Worm (Caenorhabditis elegans) whole organism, late embryonic: Measurements from ENCODE around the gene slc-28.2.

Experiments
- C08G9.2 ChIP-seq: sonication (generic microtip); optimal IDR thresholded peaks from 2 replicates; lab custom pipeline; 2016; ENCODE audit warnings: mild to moderate bottlenecking, missing genetic modification characterization, moderate library complexity, missing compliant biosample characterization
- C38D4.7 ChIP-seq: fragments of 200-800 bp; sonication (Bioruptor generic); optimal IDR thresholded peaks from 2 replicates; lab custom pipeline; 2018; ENCODE audit warnings: mild to moderate bottlenecking, missing genetic modification characterization, moderate library complexity, missing compliant biosample characterization
- K02D7.2 ChIP-seq: sonication (generic microtip); optimal IDR thresholded peaks from 2 replicates; lab custom pipeline; 2017; ENCODE audit warnings: mild to moderate bottlenecking, missing genetic modification characterization, missing compliant biosample characterization
- T23F11.4 ChIP-seq: fragments of 200-800 bp; sonication (Bioruptor generic); optimal IDR thresholded peaks from 2 replicates; lab custom pipeline; 2018; ENCODE audit warnings: mild to moderate bottlenecking, missing genetic modification characterization, missing compliant biosample characterization
- Y22D7AL.16 ChIP-seq: sonication (generic microtip); optimal IDR thresholded peaks from 2 replicates; lab custom pipeline; 2016; ENCODE audit warnings: missing genetic modification characterization, missing compliant biosample characterization
- ama-1 ChIP-seq: fragments of 150-350 bp; optimal IDR thresholded peaks from 2 replicates; lab custom pipeline; 2014
- ceh-14 ChIP-seq: sonication (generic microtip); optimal IDR thresholded peaks from 2 replicates; lab custom pipeline; 2016; ENCODE audit warnings: missing genotype, missing genetic modification characterization, missing compliant biosample characterization
- ceh-19 ChIP-seq: fragments of 200-800 bp; sonication (Bioruptor generic); optimal IDR thresholded peaks from 2 replicates; lab custom pipeline; 2018; ENCODE audit warnings: mild to moderate bottlenecking, missing genetic modification characterization, missing compliant biosample characterization
- ceh-30 ChIP-seq: fragments of 150-350 bp; optimal IDR thresholded peaks from 2 replicates; lab custom pipeline; 2014; ENCODE audit warnings: missing biosample characterization, missing genetic modification characterization
- ceh-45 ChIP-seq: fragments of 200-800 bp; sonication (Bioruptor generic); IDR thresholded peaks from 2 replicates; pipeline ENCODE4 v1.3.6; 2022; ENCODE audit warnings: missing genetic modification reagents, missing genetic modification characterization, missing compliant biosample characterization
- ceh-48 ChIP-seq: sonication (generic microtip); optimal IDR thresholded peaks from 2 replicates; lab custom pipeline; 2016; ENCODE audit warnings: missing genetic modification characterization, inconsistent platforms, missing compliant biosample characterization
- che-1 ChIP-seq: sonication (generic microtip); optimal IDR thresholded peaks from 2 replicates; lab custom pipeline; 2016; ENCODE audit warnings: mild to moderate bottlenecking, missing genetic modification characterization, missing compliant biosample characterization
- dve-1 ChIP-seq: sonication (generic microtip); optimal IDR thresholded peaks from 2 replicates; lab custom pipeline; 2017; ENCODE audit warnings: antibody characterized with exemption, mild to moderate bottlenecking, missing genetic modification characterization, missing compliant biosample characterization
- elt-2 ChIP-seq: sonication (generic microtip); optimal IDR thresholded peaks from 2 replicates; lab custom pipeline; 2016; ENCODE audit warnings: missing genetic modification reagents, missing genetic modification characterization, missing compliant biosample characterization
- elt-4 ChIP-seq: sonication (generic microtip); optimal IDR thresholded peaks from 2 replicates; lab custom pipeline; 2016; ENCODE audit warnings: missing genetic modification characterization, missing compliant biosample characterization
- fax-1 ChIP-seq: sonication (generic microtip); optimal IDR thresholded peaks from 2 replicates; lab custom pipeline; 2016; ENCODE audit warnings: missing genotype, missing genetic modification characterization, missing compliant biosample characterization
- fkh-6 ChIP-seq: sonication (generic microtip); optimal IDR thresholded peaks from 2 replicates; lab custom pipeline; 2016; ENCODE audit warnings: missing genetic modification characterization, missing compliant biosample characterization
- gmeb-2 ChIP-seq: sonication (generic microtip); optimal IDR thresholded peaks from 2 replicates; lab custom pipeline; 2016; ENCODE audit warnings: missing genetic modification characterization, inconsistent platforms, missing compliant biosample characterization
- hlh-8 ChIP-seq: sonication (generic microtip); optimal IDR thresholded peaks from 2 replicates; lab custom pipeline; 2016; ENCODE audit warnings: missing genotype, missing genetic modification characterization, missing compliant biosample characterization
- lim-6 ChIP-seq: sonication (generic microtip); optimal IDR thresholded peaks from 2 replicates; lab custom pipeline; 2016; ENCODE audit warnings: missing genetic modification characterization, missing compliant biosample characterization
- madf-2 ChIP-seq: sonication (generic microtip); optimal IDR thresholded peaks from 2 replicates; lab custom pipeline; 2017; ENCODE audit warnings: missing genetic modification characterization, missing compliant biosample characterization
- mec-3 ChIP-seq: sonication (generic microtip); optimal IDR thresholded peaks from 2 replicates; lab custom pipeline; 2016; ENCODE audit warnings: borderline replicate concordance, missing genetic modification characterization, missing compliant biosample characterization
- nhr-11 ChIP-seq: fragments of 150-350 bp; optimal IDR thresholded peaks from 2 replicates; lab custom pipeline; 2014; ENCODE audit warnings: missing biosample characterization, missing genetic modification characterization
- nhr-232 ChIP-seq: sonication (generic microtip); optimal IDR thresholded peaks from 2 replicates; lab custom pipeline; 2016; ENCODE audit warnings: missing genetic modification characterization, missing compliant biosample characterization
- npax-4 ChIP-seq: sonication (generic microtip); optimal IDR thresholded peaks from 2 replicates; lab custom pipeline; 2016; ENCODE audit warnings: missing genetic modification characterization, missing compliant biosample characterization
- odd-2 ChIP-seq: sonication (generic microtip); optimal IDR thresholded peaks from 2 replicates; lab custom pipeline; 2017; ENCODE audit warnings: antibody characterized with exemption, mild to moderate bottlenecking, missing genetic modification characterization, missing compliant biosample characterization
- pag-3 ChIP-seq: sonication (generic microtip); optimal IDR thresholded peaks from 2 replicates; lab custom pipeline; 2016; ENCODE audit warnings: missing compliant biosample characterization, missing genetic modification characterization, borderline replicate concordance
- pax-1 ChIP-seq: fragments of 150-350 bp; optimal IDR thresholded peaks from 2 replicates; lab custom pipeline; 2014; ENCODE audit warnings: missing biosample characterization, missing genetic modification characterization
- pha-2 ChIP-seq: sonication (generic microtip); optimal IDR thresholded peaks from 2 replicates; lab custom pipeline; 2017; ENCODE audit warnings: mild to moderate bottlenecking, missing genetic modification characterization, missing compliant biosample characterization
- pros-1 ChIP-seq: fragments of 150-350 bp; optimal IDR thresholded peaks from 2 replicates; lab custom pipeline; 2014; ENCODE audit warnings: missing biosample characterization, missing genetic modification reagents, missing genetic modification characterization
- ref-2 ChIP-seq: sonication (generic microtip); optimal IDR thresholded peaks from 2 replicates; lab custom pipeline; 2016; ENCODE audit warnings: missing genetic modification characterization, missing compliant biosample characterization
- rnt-1 ChIP-seq: sonication (generic microtip); optimal IDR thresholded peaks from 2 replicates; lab custom pipeline; 2016; ENCODE audit warnings: missing genetic modification characterization, missing compliant biosample characterization
- sdc-2 ChIP-seq: sonication (generic microtip); optimal IDR thresholded peaks from 2 replicates; lab custom pipeline; 2016; ENCODE audit warnings: missing genotype, missing genetic modification characterization, missing compliant biosample characterization
- sox-2 ChIP-seq: fragments of 200-800 bp; sonication (Bioruptor generic); IDR thresholded peaks from 2 replicates; pipeline ENCODE4 v1.3.6; 2022; ENCODE audit warnings: missing genetic modification reagents, missing genetic modification characterization, missing compliant biosample characterization
- sox-4 ChIP-seq: sonication (generic microtip); optimal IDR thresholded peaks from 2 replicates; lab custom pipeline; 2017; ENCODE audit warnings: mild to moderate bottlenecking, missing genetic modification characterization, inconsistent platforms, missing compliant biosample characterization
- syd-9 ChIP-seq: sonication (generic microtip); optimal IDR thresholded peaks from 2 replicates; lab custom pipeline; 2016; ENCODE audit warnings: mild to moderate bottlenecking, missing genetic modification characterization, moderate library complexity, missing compliant biosample characterization
- tbx-7 ChIP-seq: sonication (generic microtip); optimal IDR thresholded peaks from 2 replicates; lab custom pipeline; 2016; ENCODE audit warnings: missing genotype, missing genetic modification characterization, missing compliant biosample characterization
- unc-42 ChIP-seq: sonication (generic microtip); optimal IDR thresholded peaks from 2 replicates; lab custom pipeline; 2016; ENCODE audit warnings: missing genotype, missing genetic modification characterization, missing compliant biosample characterization
- unc-55 ChIP-seq: sonication (generic microtip); optimal IDR thresholded peaks from 2 replicates; lab custom pipeline; 2017; ENCODE audit warnings: missing biosample characterization, missing genetic modification reagents, missing genetic modification characterization
- ztf-16 ChIP-seq: sonication (generic microtip); optimal IDR thresholded peaks from 2 replicates; lab custom pipeline; 2017; ENCODE audit warnings: missing genetic modification characterization, missing compliant biosample characterization

slc-28.2 gene

ce11 chrV:3452489-3452888 is 7.5 kb upstream of the slc-28.2 start:
- TF ChIP-seq mec-3 (tag; lab: Kevin White, UChicago) (no peak), ama-1 (lab: Kevin White, UChicago) (no peak), unc-42 (peak; percentile 89), ceh-19 (GFP tag; lab: Kevin White, UChicago) (no peak), ceh-48 (no peak), nhr-232 (tag; lab: Kevin White, UChicago) (no peak)

DNA sequence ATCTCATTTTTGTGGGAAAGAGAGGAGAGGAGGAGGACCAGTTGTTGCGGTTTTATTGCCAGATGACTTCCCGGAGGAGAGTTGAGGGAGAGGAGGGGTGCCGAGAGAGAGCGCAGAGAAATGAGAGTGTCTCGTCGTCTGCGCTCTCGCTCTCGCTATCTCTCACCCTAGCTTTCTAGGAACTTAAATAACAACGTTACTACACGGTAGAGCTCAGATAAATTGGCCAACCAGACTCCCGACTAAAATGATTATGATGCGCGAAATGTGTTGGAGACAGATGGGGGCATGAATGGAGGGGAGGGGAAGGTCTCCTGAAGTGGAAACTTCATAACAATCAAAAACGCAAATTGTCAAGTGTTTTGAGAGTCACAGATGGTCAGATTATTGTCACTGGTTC is 5.4 kb upstream of the slc-28.2 start:
- TF ChIP-seq K02D7.2 (no peak), syd-9 (no peak), ceh-45 (GFP tag; lab: Robert Waterston, UW) (no peak), sox-2 (GFP tag; lab: Robert Waterston, UW) (no peak), T23F11.4 (no peak), unc-42 (peak; percentile 82), Y22D7AL.16 (tag; lab: Kevin White, UChicago) (no peak), gmeb-2 (tag; lab: Kevin White, UChicago) (no peak), ceh-14 (tag; lab: Kevin White, UChicago) (no peak), elt-4 (tag; lab: Kevin White, UChicago) (no peak), pag-3 (no peak), sox-4 (tag; lab: Kevin White, UChicago) (no peak), ref-2 (peak; percentile 28), npax-4 (tag; lab: Kevin White, UChicago) (no peak), fax-1 (no peak), ama-1 (lab: Kevin White, UChicago) (no peak), unc-55 (GFP tag; lab: Kevin White, UChicago) (peak; percentile 38), rnt-1 (tag; lab: Kevin White, UChicago) (peak; percentile 9), hlh-8 (tag; lab: Kevin White, UChicago) (no peak), tbx-7 (tag; lab: Kevin White, UChicago) (no peak), elt-2 (tag; lab: Kevin White, UChicago) (no peak), C08G9.2 (tag; lab: Kevin White, UChicago) (no peak), pha-2 (no peak), lim-6 (no peak), nhr-11 (tag; lab: Kevin White, UChicago) (no peak), pros-1 (tag; lab: Kevin White, UChicago) (no peak), ceh-30 (tag; lab: Kevin White, UChicago) (no peak), dve-1 (tag; lab: Kevin White, UChicago) (no peak), pax-1 (tag; lab: Kevin White, UChicago) (no peak), C38D4.7 (GFP tag; lab: Kevin White, UChicago) (no peak), odd-2 (tag; lab: Kevin White, UChicago) (no peak), madf-2 (no peak), che-1 (no peak)
- TF ChIP-seq, all 69 proteins: peak for 4

- no peak for TF ChIP-seq pax-1 (tag; lab: Kevin White, UChicago)
- peak; percentile 77 for TF ChIP-seq unc-42
These were observed 4.8 kb upstream of the slc-28.2 start for ce11 chrV:3455135-3455747.

- TF ChIP-seq fkh-6 (tag; lab: Kevin White, UChicago), result no peak
- no peak for TF ChIP-seq rnt-1 (tag; lab: Kevin White, UChicago)
- no peak for TF ChIP-seq Y22D7AL.16 (tag; lab: Kevin White, UChicago)
- no peak for TF ChIP-seq unc-55 (GFP tag; lab: Kevin White, UChicago)
- TF ChIP-seq npax-4 (tag; lab: Kevin White, UChicago), result no peak
- no peak for TF ChIP-seq dve-1 (tag; lab: Kevin White, UChicago)
- no peak for TF ChIP-seq ztf-16 (tag; lab: Kevin White, UChicago)
- no peak for TF ChIP-seq K02D7.2
- TF ChIP-seq ceh-48, result no peak
- no peak for TF ChIP-seq sdc-2 (tag; lab: Kevin White, UChicago)
These were observed 3.5 kb downstream of the slc-28.2 start, which contains the start of gene slc-28.1 for ce11 chrV:3463514-3463913. TSS of gene slc-28.1 (plus strand) at chrV:3463814.
